Worm (Caenorhabditis elegans) whole organism, L3 larva: ENCODE results near the gene D1086.11.

Experiments
- ama-1 ChIP-seq: fragments of 150-350 bp; optimal IDR thresholded peaks from 2 replicates; lab custom pipeline; 2018
- mdl-1 ChIP-seq: fragments of 150-350 bp; optimal IDR thresholded peaks from 2 replicates; lab custom pipeline; 2014; ENCODE audit warnings: missing biosample characterization, missing genetic modification characterization
- pha-4 ChIP-seq: fragments of 150-350 bp; optimal IDR thresholded peaks from 2 replicates; lab custom pipeline; 2014; ENCODE audit warnings: missing biosample characterization, missing genetic modification reagents, missing genetic modification characterization
- unc-62 ChIP-seq: fragments of 150-350 bp; sonication (generic microtip); optimal IDR thresholded peaks from 4 replicates; lab custom pipeline; 2014; ENCODE audit warnings: missing biosample characterization, missing genetic modification reagents, missing genetic modification characterization

ce11 chrV:14103970-14104369 lies 29.7 kb downstream of the D1086.11 start, which contains the start of gene D1086.9:
- TF ChIP-seq mdl-1 (no peak), unc-62 (GFP tag; lab: Kevin White, UChicago) (no peak), pha-4 (tag; lab: Kevin White, UChicago) (no peak), ama-1 (lab: Kevin White, UChicago) (no peak)
